Worm (Caenorhabditis elegans): ENCODE measurements around the gene H04M03.3.

DNA sequence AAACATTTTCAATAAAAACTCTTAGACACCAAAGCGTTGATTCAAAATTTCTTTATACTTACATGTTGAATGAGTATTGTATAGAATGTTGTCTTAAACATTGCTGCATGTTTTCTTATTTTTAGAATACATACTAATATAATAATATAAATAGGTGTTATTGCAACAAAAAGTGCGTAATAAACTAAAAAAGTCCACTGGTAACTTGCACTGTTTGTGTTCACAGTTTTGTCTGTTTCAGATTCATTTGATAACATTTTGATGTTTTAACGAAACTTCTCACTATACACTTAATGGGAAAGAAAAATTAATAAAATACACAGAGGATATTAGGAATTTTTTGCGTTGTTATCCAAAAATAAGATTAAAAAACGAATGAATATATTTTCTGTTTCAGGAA, 17.5 kb upstream of the H04M03.3 start, which contains the start of gene srv-19:
- TF ChIP-seq fax-1 (tag; optimal IDR thresholded peaks at IDR 0.05) = no peak
- no peak for TF ChIP-seq ref-2 (tag; optimal IDR thresholded peaks at IDR 0.05)
- TF ChIP-seq pqm-1 (tag; optimal IDR thresholded peaks at IDR 0.05) = no peak
- no peak for TF ChIP-seq pat-9 (tag; optimal IDR thresholded peaks at IDR 0.05)
- no peak for TF ChIP-seq ztf-16 (tag; optimal IDR thresholded peaks at IDR 0.05)
- TF ChIP-seq hlh-6 (tag; optimal IDR thresholded peaks at IDR 0.05) = no peak
- TF ChIP-seq fkh-6 (tag; optimal IDR thresholded peaks at IDR 0.05) = no peak
- TF ChIP-seq lim-6 (tag; optimal IDR thresholded peaks at IDR 0.05) = no peak
- no peak for TF ChIP-seq unc-86 (tag; optimal IDR thresholded peaks at IDR 0.05)
- TF ChIP-seq mec-3 (tag; optimal IDR thresholded peaks at IDR 0.05; ENCODE audit: borderline replicate concordance) = no peak
- TF ChIP-seq C08G9.2 (tag; optimal IDR thresholded peaks at IDR 0.05) = no peak
- no peak for TF ChIP-seq zip-5 (tag; optimal IDR thresholded peaks at IDR 0.05)
- TF ChIP-seq unc-3 (GFP tag; conservative IDR thresholded peaks at IDR 0.05) = no peak
- TF ChIP-seq unc-3 (tag; optimal IDR thresholded peaks at IDR 0.05) = no peak
- no peak for TF ChIP-seq nhr-11 (tag; optimal IDR thresholded peaks at IDR 0.05)

Data from whole organism, late embryonic.